Worm (Caenorhabditis elegans) whole organism, early embryonic: ENCODE data around the gene JC8.16.

Experiments used
- B0310.2 ChIP-seq: sonication (generic microtip); optimal IDR thresholded peaks from 2 replicates; lab custom pipeline; 2016; ENCODE audit warnings: mild to moderate bottlenecking, missing genetic modification characterization, missing compliant biosample characterization
- F13C5.2 ChIP-seq: sonication (generic microtip); optimal IDR thresholded peaks from 2 replicates; lab custom pipeline; 2017; ENCODE audit warnings: mild to moderate bottlenecking, missing genetic modification characterization, inconsistent platforms, missing compliant biosample characterization
- aly-1 ChIP-seq: sonication (generic microtip); optimal IDR thresholded peaks from 2 replicates; lab custom pipeline; 2016; ENCODE audit warnings: missing genetic modification characterization, missing compliant biosample characterization
- ama-1 ChIP-seq: fragments of 150-350 bp; optimal IDR thresholded peaks from 2 replicates; lab custom pipeline; 2014
- ceh-13 ChIP-seq: fragments of 200-800 bp; sonication (Bioruptor generic); optimal IDR thresholded peaks from 2 replicates; lab custom pipeline; 2018; ENCODE audit warnings: mild to moderate bottlenecking, missing genetic modification characterization, missing compliant biosample characterization
- ceh-36 ChIP-seq: sonication (generic microtip); optimal IDR thresholded peaks from 2 replicates; lab custom pipeline; 2016; ENCODE audit warnings: missing genetic modification characterization, inconsistent platforms, missing compliant biosample characterization
- ets-7 ChIP-seq: sonication (generic microtip); optimal IDR thresholded peaks from 2 replicates; lab custom pipeline; 2016; ENCODE audit warnings: missing genotype, missing genetic modification characterization, missing compliant biosample characterization
- flt-1 ChIP-seq: fragments of 200-800 bp; sonication (Bioruptor generic); IDR thresholded peaks from 2 replicates; pipeline ENCODE4 v1.3.6; 2022; ENCODE audit warnings: missing genetic modification characterization, missing compliant biosample characterization
- hmbx-1 ChIP-seq: sonication (generic microtip); optimal IDR thresholded peaks from 2 replicates; lab custom pipeline; 2016; ENCODE audit warnings: mild to moderate bottlenecking, missing genetic modification characterization, missing compliant biosample characterization
- hmg-4 ChIP-seq: fragments of 200-800 bp; sonication (Bioruptor generic); optimal IDR thresholded peaks from 2 replicates; lab custom pipeline; 2018; ENCODE audit warnings: mild to moderate bottlenecking, missing genetic modification characterization, missing compliant biosample characterization
- hnd-1 ChIP-seq: sonication (generic microtip); optimal IDR thresholded peaks from 2 replicates; lab custom pipeline; 2016; ENCODE audit warnings: missing genetic modification characterization, missing compliant biosample characterization
- pes-1 ChIP-seq: fragments of 200-800 bp; sonication (Bioruptor generic); IDR thresholded peaks from 2 replicates; pipeline ENCODE4 v1.3.6; 2022; ENCODE audit warnings: missing genetic modification reagents, missing genetic modification characterization, missing compliant biosample characterization
- scrt-1 ChIP-seq: fragments of 200-800 bp; sonication (Bioruptor generic); IDR thresholded peaks from 2 replicates; pipeline ENCODE4 v1.3.6; 2022; ENCODE audit warnings: missing genetic modification characterization, missing compliant biosample characterization
- sea-1 ChIP-seq: fragments of 200-800 bp; sonication (Bioruptor generic); conservative IDR thresholded peaks from 2 replicates; pipeline ENCODE4 v1.3.6; 2022; ENCODE audit warnings: missing genetic modification characterization, missing compliant biosample characterization
- tbx-11 ChIP-seq: fragments of 200-800 bp; sonication (Bioruptor generic); IDR thresholded peaks from 2 replicates; pipeline ENCODE4 v1.3.6; 2022; ENCODE audit warnings: missing genetic modification characterization, missing compliant biosample characterization
- tbx-37 ChIP-seq: fragments of 200-800 bp; sonication (Bioruptor generic); conservative IDR thresholded peaks from 2 replicates; pipeline ENCODE4 v1.3.6; 2022; ENCODE audit warnings: missing genetic modification reagents, missing genetic modification characterization, missing compliant biosample characterization
- tra-4 ChIP-seq: sonication (generic microtip); optimal IDR thresholded peaks from 2 replicates; lab custom pipeline; 2017; ENCODE audit warnings: missing genetic modification characterization, missing compliant biosample characterization

JC8.16 gene

ce11 chrIV:13258872-13259271 lies at the start of gene JC8.16:
TSS of gene JC8.16 (plus strand) at chrIV:13259172.
- TF ChIP-seq tra-4: no peak
- no peak for TF ChIP-seq B0310.2
- no peak for TF ChIP-seq tbx-37 (GFP tag; lab: Robert Waterston, UW)
- no peak for TF ChIP-seq ceh-36
- no peak for TF ChIP-seq ama-1
- no peak for TF ChIP-seq pes-1
- no peak for TF ChIP-seq ceh-13 (GFP tag; lab: Kevin White, UChicago)
- TF ChIP-seq scrt-1 (GFP tag; lab: Robert Waterston, UW): no peak
- TF ChIP-seq flt-1 (GFP tag; lab: Robert Waterston, UW): no peak
- no peak for TF ChIP-seq aly-1 (tag; lab: Kevin White, UChicago)
- no peak for TF ChIP-seq sea-1 (GFP tag; lab: Robert Waterston, UW)
- TF ChIP-seq F13C5.2 (tag; lab: Kevin White, UChicago): no peak
- no peak for TF ChIP-seq hmbx-1
- TF ChIP-seq ets-7 (tag; lab: Kevin White, UChicago): no peak
- no peak for TF ChIP-seq tbx-11 (GFP tag; lab: Robert Waterston, UW)
- no peak for TF ChIP-seq hnd-1 (tag; lab: Kevin White, UChicago)
- TF ChIP-seq hmg-4: no peak

ce11 chrIV:13209566-13209965 lies 49.4 kb upstream of the JC8.16 start, which contains the start of gene C48D1.9:
TSS of gene C48D1.9 (minus strand) at chrIV:13209666.
- no peak for TF ChIP-seq ama-1
- TF ChIP-seq hnd-1 (tag; lab: Kevin White, UChicago): no peak
- no peak for TF ChIP-seq flt-1 (GFP tag; lab: Robert Waterston, UW)
- TF ChIP-seq ceh-36: no peak
- TF ChIP-seq hmg-4: no peak
- TF ChIP-seq ceh-13 (GFP tag; lab: Kevin White, UChicago): no peak
- TF ChIP-seq hmbx-1: no peak
- TF ChIP-seq sea-1 (GFP tag; lab: Robert Waterston, UW): no peak
- TF ChIP-seq B0310.2: no peak
- TF ChIP-seq ets-7 (tag; lab: Kevin White, UChicago): no peak
- no peak for TF ChIP-seq aly-1 (tag; lab: Kevin White, UChicago)

- no peak for TF ChIP-seq ets-7 (tag; lab: Kevin White, UChicago)
- no peak for TF ChIP-seq hmbx-1
- no peak for TF ChIP-seq pes-1
- no peak for TF ChIP-seq sea-1 (GFP tag; lab: Robert Waterston, UW)
These were observed 44.5 kb upstream of the JC8.16 start, which contains the start of gene cho-1 for ce11 chrIV:13214466-13214865. TSS of gene cho-1 (minus strand) at chrIV:13214566.

- TF ChIP-seq hnd-1 (tag; lab: Kevin White, UChicago) (no peak), ets-7 (tag; lab: Kevin White, UChicago) (no peak)
These were observed 38.4 kb upstream of the JC8.16 start for ce11 chrIV:13220594-13220993.

- TF ChIP-seq sea-1 (GFP tag; lab: Robert Waterston, UW) (no peak), tbx-11 (GFP tag; lab: Robert Waterston, UW) (no peak), hnd-1 (tag; lab: Kevin White, UChicago) (no peak), tbx-37 (GFP tag; lab: Robert Waterston, UW) (no peak), flt-1 (GFP tag; lab: Robert Waterston, UW) (no peak), B0310.2 (no peak), F13C5.2 (tag; lab: Kevin White, UChicago) (no peak), hmbx-1 (no peak), pes-1 (no peak), hmg-4 (no peak)
These were observed 37.3 kb upstream of the JC8.16 start, which contains the start of gene C48D1.5 for ce11 chrIV:13221657-13222056. TSS of gene C48D1.5 (plus strand) at chrIV:13221957.

DNA sequence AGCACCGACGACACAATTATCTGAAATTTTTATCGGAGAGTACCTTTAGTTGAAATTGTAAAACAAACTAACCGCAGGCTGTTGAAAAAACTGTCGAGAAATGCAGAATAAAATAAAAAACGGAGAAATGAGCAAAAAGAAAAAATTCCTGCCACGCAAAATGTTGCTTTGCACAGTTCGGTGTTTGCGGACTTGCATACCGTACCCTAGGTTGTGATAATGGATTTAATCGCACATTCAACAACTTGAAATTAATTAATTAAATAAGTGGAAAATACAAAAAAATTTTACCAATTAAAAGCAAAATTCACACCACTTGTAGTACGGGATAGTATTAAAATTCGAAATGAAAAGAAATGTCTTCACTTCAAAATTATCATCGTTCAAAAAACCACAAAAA lies 27.6 kb upstream of the JC8.16 start:
- TF ChIP-seq hnd-1 (tag; lab: Kevin White, UChicago): no peak
- peak; percentile 43 for TF ChIP-seq F13C5.2 (tag; lab: Kevin White, UChicago)

- TF ChIP-seq tra-4 (no peak), F13C5.2 (tag; lab: Kevin White, UChicago) (no peak)
These were observed 22.5 kb upstream of the JC8.16 start, which contains the start of gene pwp-1 for ce11 chrIV:13236485-13236884. TSS of gene pwp-1 (minus strand) at chrIV:13236585.

- no peak for TF ChIP-seq hnd-1 (tag; lab: Kevin White, UChicago)
- TF ChIP-seq ama-1: no peak
- no peak for TF ChIP-seq ets-7 (tag; lab: Kevin White, UChicago)
- no peak for TF ChIP-seq scrt-1 (GFP tag; lab: Robert Waterston, UW)
- no peak for TF ChIP-seq tbx-37 (GFP tag; lab: Robert Waterston, UW)
- no peak for TF ChIP-seq sea-1 (GFP tag; lab: Robert Waterston, UW)
- TF ChIP-seq hmbx-1: no peak
These were observed 19.8 kb upstream of the JC8.16 start, which contains the start of gene tag-115 for ce11 chrIV:13238943-13239861. TSS of gene tag-115 (minus strand) at chrIV:13239414.
